Fruit fly (Drosophila melanogaster) whole organism, embryonic: ENCODE data around the gene Ufsp2.

ENCODE experiments used
- B-H1 ChIP-seq: fragments of 200-800 bp; sonication (Bioruptor generic); IDR thresholded peaks from 3 replicates; pipeline ENCODE4 v1.3.6; 2022; ENCODE audit warnings: missing biosample characterization, missing genetic modification characterization
- CG10147 ChIP-seq: fragments of 200-800 bp; sonication (Bioruptor generic); optimal IDR thresholded peaks from 2 replicates; lab custom pipeline; 2019; ENCODE audit warnings: missing biosample characterization, mild to moderate bottlenecking, missing genetic modification characterization, moderate library complexity
- CG1024 ChIP-seq: fragments of 200-800 bp; sonication (Bioruptor generic); IDR thresholded peaks from 2 replicates; pipeline ENCODE4 v1.3.6; 2022; ENCODE audit warnings: missing biosample characterization, missing genetic modification characterization
- CG11093 ChIP-seq: fragments of 200-800 bp; sonication (Bioruptor generic); IDR thresholded peaks from 3 replicates; pipeline ENCODE4 v1.3.6; 2022; ENCODE audit warnings: missing biosample characterization, missing genetic modification characterization
- CG11456 ChIP-seq: fragments of 200-800 bp; sonication (Bioruptor generic); IDR thresholded peaks from 3 replicates; pipeline ENCODE4 v1.3.6; 2022; ENCODE audit warnings: missing biosample characterization, missing genetic modification characterization
- CG12071 ChIP-seq: fragments of 200-800 bp; sonication (Bioruptor generic); optimal IDR thresholded peaks from 3 replicates; lab custom pipeline; 2018; ENCODE audit warnings: missing biosample characterization, mild to moderate bottlenecking, missing genetic modification characterization
- CG12155 ChIP-seq: fragments of 200-800 bp; sonication (Bioruptor generic); optimal IDR thresholded peaks from 3 replicates; lab custom pipeline; 2016; ENCODE audit warnings: missing biosample characterization, missing genetic modification characterization
- CG1233 ChIP-seq: fragments of 200-800 bp; sonication (Bioruptor generic); optimal IDR thresholded peaks from 4 replicates; lab custom pipeline; 2018; ENCODE audit warnings: missing biosample characterization, mild to moderate bottlenecking, missing genetic modification characterization
- CG13894 ChIP-seq: fragments of 200-800 bp; sonication (Bioruptor generic); optimal IDR thresholded peaks from 3 replicates; lab custom pipeline; 2018; ENCODE audit warnings: missing biosample characterization, mild to moderate bottlenecking, missing genetic modification characterization, moderate library complexity
- CG15514 ChIP-seq: fragments of 200-800 bp; sonication (Bioruptor generic); optimal IDR thresholded peaks from 3 replicates; lab custom pipeline; 2017; ENCODE audit warnings: missing biosample characterization, missing genetic modification characterization, mild to moderate bottlenecking, moderate library complexity, missing genetic modification reagents
- CG17186 ChIP-seq: fragments of 200-800 bp; sonication (Bioruptor generic); optimal IDR thresholded peaks from 3 replicates; lab custom pipeline; 2017; ENCODE audit warnings: missing biosample characterization, missing genetic modification reagents, missing genetic modification characterization
- CG17359 ChIP-seq: fragments of 200-800 bp; sonication (Bioruptor generic); optimal IDR thresholded peaks from 3 replicates; lab custom pipeline; 2018; ENCODE audit warnings: missing biosample characterization, mild to moderate bottlenecking, missing genetic modification characterization, moderate library complexity
- CG17829 ChIP-seq: fragments of 200-800 bp; optimal IDR thresholded peaks from 2 replicates; lab custom pipeline; 2019; ENCODE audit warnings: missing biosample characterization, mild to moderate bottlenecking, missing genetic modification characterization, moderate library complexity
- CG2202 ChIP-seq: fragments of 200-800 bp; sonication (Bioruptor generic); optimal IDR thresholded peaks from 2 replicates; lab custom pipeline; 2018; ENCODE audit warnings: missing biosample characterization, mild to moderate bottlenecking, missing genetic modification characterization
- CG30020 ChIP-seq: fragments of 200-800 bp; optimal IDR thresholded peaks from 2 replicates; lab custom pipeline; 2019; ENCODE audit warnings: missing biosample characterization, mild to moderate bottlenecking, missing genetic modification characterization, moderate library complexity
- CG31365 ChIP-seq: fragments of 200-800 bp; sonication (Bioruptor generic); optimal IDR thresholded peaks from 2 replicates; lab custom pipeline; 2018; ENCODE audit warnings: missing biosample characterization, mild to moderate bottlenecking, missing genetic modification characterization
- CG3163 ChIP-seq: fragments of 200-800 bp; sonication (Bioruptor generic); optimal IDR thresholded peaks from 3 replicates; lab custom pipeline; 2016; ENCODE audit warnings: missing biosample characterization, missing genetic modification characterization
- CG3838 ChIP-seq: fragments of 200-800 bp; sonication (Bioruptor generic); optimal IDR thresholded peaks from 3 replicates; lab custom pipeline; 2016; ENCODE audit warnings: missing biosample characterization, missing genetic modification characterization
- CG4854 ChIP-seq: fragments of 200-800 bp; sonication (Bioruptor generic); optimal IDR thresholded peaks from 2 replicates; lab custom pipeline; 2016; ENCODE audit warnings: missing biosample characterization, missing genetic modification characterization, inconsistent platforms
- CG5180 ChIP-seq: fragments of 200-800 bp; sonication (Bioruptor generic); optimal IDR thresholded peaks from 3 replicates; lab custom pipeline; 2017; ENCODE audit warnings: missing biosample characterization, missing genetic modification characterization, mild to moderate bottlenecking, moderate library complexity, missing genetic modification reagents
- CG6254 ChIP-seq: fragments of 200-800 bp; sonication (Bioruptor generic); optimal IDR thresholded peaks from 3 replicates; lab custom pipeline; 2017; ENCODE audit warnings: mild to moderate bottlenecking, missing biosample characterization, missing genetic modification reagents, missing genetic modification characterization
- CG6654 ChIP-seq: fragments of 200-800 bp; sonication (Bioruptor generic); optimal IDR thresholded peaks from 2 replicates; lab custom pipeline; 2017; ENCODE audit warnings: missing biosample characterization, mild to moderate bottlenecking, missing genetic modification characterization
- CG7839 ChIP-seq: fragments of 200-800 bp; sonication (Bioruptor generic); optimal IDR thresholded peaks from 3 replicates; lab custom pipeline; 2018; ENCODE audit warnings: missing biosample characterization, mild to moderate bottlenecking, missing genetic modification characterization, moderate library complexity
- CG8290 ChIP-seq, 3 experiments: fragments of 200-800 bp; sonication (Bioruptor generic); optimal IDR thresholded peaks; 2 replicates each; lab custom pipeline; 2016 to 2019; ENCODE audit warnings: missing biosample characterization in 3 of 3, missing genetic modification characterization in 3 of 3, mild to moderate bottlenecking in 2 of 3, moderate library complexity in 1 of 3
- CG8478 ChIP-seq: fragments of >200 bp; optimal IDR thresholded peaks from 2 replicates; lab custom pipeline; 2018
- CG8765 ChIP-seq: fragments of 200-800 bp; sonication (Bioruptor generic); IDR thresholded peaks from 2 replicates; pipeline ENCODE4 v1.3.6; 2022; ENCODE audit warnings: missing biosample characterization, missing genetic modification characterization
- CG9437 ChIP-seq: fragments of 200-800 bp; sonication (Bioruptor generic); optimal IDR thresholded peaks from 2 replicates; lab custom pipeline; 2018; ENCODE audit warnings: missing biosample characterization, mild to moderate bottlenecking, missing genetic modification characterization
- Dip3 ChIP-seq: fragments of 200-800 bp; sonication (Bioruptor generic); optimal IDR thresholded peaks from 3 replicates; lab custom pipeline; 2016; ENCODE audit warnings: missing biosample characterization, missing genetic modification characterization
- Elba2 ChIP-seq: fragments of 200-800 bp; sonication (Bioruptor generic); optimal IDR thresholded peaks from 3 replicates; lab custom pipeline; 2016; ENCODE audit warnings: missing biosample characterization, missing genetic modification characterization
- Gug ChIP-seq: fragments of 200-800 bp; sonication (Bioruptor generic); IDR thresholded peaks from 4 replicates; pipeline ENCODE4 v1.3.6; 2022; ENCODE audit warnings: missing biosample characterization, missing genetic modification characterization
- HHEX ChIP-seq: fragments of 200-800 bp; sonication (Bioruptor generic); optimal IDR thresholded peaks from 3 replicates; lab custom pipeline; 2017; ENCODE audit warnings: missing biosample characterization, mild to moderate bottlenecking, missing genetic modification characterization, missing genetic modification reagents
- HLH4C ChIP-seq: fragments of 200-800 bp; sonication (Bioruptor generic); IDR thresholded peaks from 3 replicates; pipeline ENCODE4 v1.3.6; 2022; ENCODE audit warnings: missing biosample characterization, missing genetic modification characterization; ENCODE audit not compliant: partially characterized antibody
- Hmx ChIP-seq: fragments of 200-800 bp; sonication (Bioruptor generic); optimal IDR thresholded peaks from 2 replicates; lab custom pipeline; 2016; ENCODE audit warnings: missing biosample characterization, missing genetic modification characterization
- Hr51 ChIP-seq, 2 experiments: fragments of 200-800 bp; sonication (Bioruptor generic); optimal IDR thresholded peaks; 2 replicates in 1 of 2; 3 replicates in 1 of 2; lab custom pipeline; 2016 to 2018; ENCODE audit warnings: missing biosample characterization in 2 of 2, missing genetic modification characterization in 2 of 2, mild to moderate bottlenecking in 1 of 2, moderate library complexity in 1 of 2
- Kr ChIP-seq: fragments of 200-800 bp; sonication (Bioruptor generic); optimal IDR thresholded peaks from 2 replicates; lab custom pipeline; 2017; ENCODE audit warnings: missing biosample characterization, mild to moderate bottlenecking, missing genetic modification characterization
- NK7.1 ChIP-seq: fragments of 200-800 bp; sonication (Bioruptor generic); optimal IDR thresholded peaks from 3 replicates; lab custom pipeline; 2016; ENCODE audit warnings: missing biosample characterization, missing genetic modification characterization
- Nf-YB ChIP-seq: fragments of 200-800 bp; sonication (Bioruptor generic); optimal IDR thresholded peaks from 3 replicates; lab custom pipeline; 2019; ENCODE audit warnings: missing biosample characterization, mild to moderate bottlenecking, missing genetic modification characterization, moderate library complexity
- amos ChIP-seq: fragments of 200-800 bp; sonication (Bioruptor generic); IDR thresholded peaks from 2 replicates; pipeline ENCODE4 v1.3.6; 2022; ENCODE audit warnings: missing biosample characterization, missing genetic modification characterization; ENCODE audit not compliant: partially characterized antibody
- chinmo ChIP-seq: fragments of 200-800 bp; sonication (Bioruptor generic); IDR thresholded peaks from 4 replicates; pipeline ENCODE4 v1.3.6; 2022; ENCODE audit warnings: missing biosample characterization, missing genetic modification characterization; ENCODE audit not compliant: partially characterized antibody
- gfzf ChIP-seq: fragments of 200-800 bp; sonication (Bioruptor generic); optimal IDR thresholded peaks from 2 replicates; lab custom pipeline; 2016; ENCODE audit warnings: missing biosample characterization, mild to moderate bottlenecking, missing genetic modification characterization, moderate library complexity
- lilli ChIP-seq: fragments of 200-800 bp; sonication (Bioruptor generic); optimal IDR thresholded peaks from 3 replicates; lab custom pipeline; 2016; ENCODE audit warnings: missing biosample characterization, missing genetic modification characterization
- mld ChIP-seq: fragments of 200-800 bp; sonication (Bioruptor generic); IDR thresholded peaks from 3 replicates; pipeline ENCODE4 v1.3.6; 2022; ENCODE audit warnings: missing biosample characterization, missing genetic modification characterization; ENCODE audit not compliant: partially characterized antibody
- nom ChIP-seq: fragments of 200-800 bp; sonication (Bioruptor generic); optimal IDR thresholded peaks from 2 replicates; lab custom pipeline; 2017; ENCODE audit warnings: missing biosample characterization, missing genetic modification characterization, mild to moderate bottlenecking, moderate library complexity, missing genetic modification reagents
- pzg ChIP-seq: fragments of 200-800 bp; sonication (Bioruptor generic); optimal IDR thresholded peaks from 3 replicates; lab custom pipeline; 2018; ENCODE audit warnings: missing biosample characterization, mild to moderate bottlenecking, missing genetic modification characterization, moderate library complexity
- sisA ChIP-seq: fragments of 200-800 bp; sonication (Bioruptor generic); IDR thresholded peaks from 2 replicates; pipeline ENCODE4 v1.3.6; 2022; ENCODE audit warnings: missing biosample characterization, missing genetic modification characterization
- slbo ChIP-seq: fragments of 200-800 bp; sonication (Bioruptor generic); IDR thresholded peaks from 2 replicates; pipeline ENCODE4 v1.3.6; 2022; ENCODE audit warnings: missing biosample characterization, missing genetic modification characterization
- tgo ChIP-seq: fragments of 200-800 bp; sonication (Bioruptor generic); IDR thresholded peaks from 3 replicates; pipeline ENCODE4 v1.3.6; 2022; ENCODE audit warnings: missing biosample characterization, missing genetic modification characterization
- vfl ChIP-seq: fragments of 200-800 bp; sonication (Bioruptor generic); optimal IDR thresholded peaks from 2 replicates; lab custom pipeline; 2016; ENCODE audit warnings: missing biosample characterization, missing genetic modification characterization
- zf30C ChIP-seq: fragments of 200-800 bp; sonication (Bioruptor generic); optimal IDR thresholded peaks from 3 replicates; lab custom pipeline; 2018; ENCODE audit warnings: missing biosample characterization, mild to moderate bottlenecking, missing genetic modification characterization

The Ufsp2 gene

dm6 chr3L:15566484-15566955 lies 9.8 kb upstream of the Ufsp2 start (continued):
- peak; percentile 90 for TF ChIP-seq HHEX (GFP tag; lab: Kevin White, UChicago)
- TF ChIP-seq CG17359 (tag; lab: Kevin White, UChicago): no peak
- TF ChIP-seq CG8765 (GFP tag; lab: Robert Waterston, UW): no peak
- TF ChIP-seq chinmo (GFP tag; lab: Robert Waterston, UW): 0 out of 4 replicates have a peak, but pooled peaks have one; percentile 44
- peak; percentile 43; the same call in 1 of the 3 replicates for TF ChIP-seq mld
- no peak for TF ChIP-seq lilli (GFP tag; lab: Kevin White, UChicago)
- no peak for TF ChIP-seq CG8478 (lab: Kevin White, UChicago)
- TF ChIP-seq gfzf (GFP tag; lab: Kevin White, UChicago): no peak
- no peak for TF ChIP-seq Hmx
- no peak for TF ChIP-seq CG12155 (GFP tag; lab: Kevin White, UChicago)
- TF ChIP-seq zf30C (GFP tag; lab: Kevin White, UChicago): no peak
- no peak for TF ChIP-seq Gug
- 0 out of 2 replicates have a peak, but pooled peaks have one; percentile 14 for TF ChIP-seq slbo (GFP tag; lab: Robert Waterston, UW)
- no peak for TF ChIP-seq Dip3 (GFP tag; lab: Kevin White, UChicago)
- peak; percentile 89 for TF ChIP-seq CG12071 (GFP tag; lab: Kevin White, UChicago)
- TF ChIP-seq Hr51 (GFP tag; optimal IDR thresholded peaks at IDR 0.05; lab: Kevin White, UChicago): peak in 1 of 2 experiments; percentile 63
- TF ChIP-seq CG17186: no peak
- TF ChIP-seq CG4854 (GFP tag; lab: Kevin White, UChicago): peak; percentile 63
- TF ChIP-seq CG3838 (GFP tag; lab: Kevin White, UChicago): peak; percentile 47
- TF ChIP-seq CG5180 (GFP tag; lab: Kevin White, UChicago): peak; percentile 71
- TF ChIP-seq CG31365 (tag; lab: Kevin White, UChicago): peak; percentile 65
- peak; percentile 22 for TF ChIP-seq CG8290 (GFP tag; optimal IDR thresholded peaks at IDR 0.05; lab: Kevin White, UChicago)
- TF ChIP-seq CG8290 (tag; optimal IDR thresholded peaks at IDR 0.05; lab: Kevin White, UChicago): no peak
- TF ChIP-seq CG6654 (GFP tag; lab: Kevin White, UChicago): no peak
- peak; percentile 30; the same call in 1 of the 3 replicates for TF ChIP-seq tgo (GFP tag; lab: Robert Waterston, UW)
- no peak for TF ChIP-seq CG1024
- TF ChIP-seq CG17829: peak; percentile 21
- TF ChIP-seq CG3163 (GFP tag; lab: Kevin White, UChicago): peak; percentile 19
- TF ChIP-seq pzg (GFP tag; lab: Kevin White, UChicago): no peak
- TF ChIP-seq CG10147 (GFP tag; lab: Kevin White, UChicago): no peak
- peak; percentile 47 for TF ChIP-seq Kr (GFP tag; lab: Kevin White, UChicago)
- no peak for TF ChIP-seq CG7839 (tag; lab: Kevin White, UChicago)
- TF ChIP-seq CG6254: no peak
- no peak for TF ChIP-seq nom (GFP tag; lab: Kevin White, UChicago)
- TF ChIP-seq NK7.1 (GFP tag; lab: Kevin White, UChicago): peak; percentile 31
- TF ChIP-seq HLH4C (GFP tag; lab: Robert Waterston, UW): no peak
- TF ChIP-seq CG11093 (GFP tag; lab: Robert Waterston, UW): 0 out of 3 replicates have a peak, but pooled peaks have one; percentile 25
- no peak for TF ChIP-seq sisA (GFP tag; lab: Robert Waterston, UW)
- no peak for TF ChIP-seq CG30020
- peak; percentile 45 for TF ChIP-seq CG2202
- no peak for TF ChIP-seq Elba2
- TF ChIP-seq CG9437 (GFP tag; lab: Kevin White, UChicago): no peak
- no peak for TF ChIP-seq Nf-YB (GFP tag; lab: Kevin White, UChicago)
- peak; percentile 56 for TF ChIP-seq CG15514 (GFP tag; lab: Kevin White, UChicago)
- TF ChIP-seq amos (GFP tag; lab: Robert Waterston, UW): no peak
- no peak for TF ChIP-seq CG13894
- no peak; the same call in 2 of the 3 replicates for TF ChIP-seq B-H1 (GFP tag; lab: Robert Waterston, UW)
- TF ChIP-seq CG1233 (GFP tag; lab: Kevin White, UChicago): peak; percentile 80
- TF ChIP-seq CG11456 (GFP tag; lab: Robert Waterston, UW): 0 out of 3 replicates have a peak, but pooled peaks have one; percentile 67
- TF ChIP-seq vfl (GFP tag; lab: Kevin White, UChicago): no peak
